Worm (Caenorhabditis elegans) whole organism, mixed stage, embryonic: ENCODE data around the gene F48G7.10.

Experiments used
- elt-1 ChIP-seq: sonication (generic microtip); optimal IDR thresholded peaks from 2 replicates; lab custom pipeline; 2017; ENCODE audit warnings: missing genetic modification characterization, mild to moderate bottlenecking, missing compliant biosample characterization, antibody characterized with exemption, moderate library complexity, borderline replicate concordance; ENCODE audit not compliant: insufficient read depth
- lsy-2 ChIP-seq: fragments of 150-350 bp; optimal IDR thresholded peaks from 2 replicates; lab custom pipeline; 2014; ENCODE audit warnings: missing biosample characterization, missing genetic modification characterization
- nhr-76 ChIP-seq: sonication (generic microtip); optimal IDR thresholded peaks from 2 replicates; lab custom pipeline; 2017; ENCODE audit warnings: missing biosample characterization, missing genetic modification characterization

DNA sequence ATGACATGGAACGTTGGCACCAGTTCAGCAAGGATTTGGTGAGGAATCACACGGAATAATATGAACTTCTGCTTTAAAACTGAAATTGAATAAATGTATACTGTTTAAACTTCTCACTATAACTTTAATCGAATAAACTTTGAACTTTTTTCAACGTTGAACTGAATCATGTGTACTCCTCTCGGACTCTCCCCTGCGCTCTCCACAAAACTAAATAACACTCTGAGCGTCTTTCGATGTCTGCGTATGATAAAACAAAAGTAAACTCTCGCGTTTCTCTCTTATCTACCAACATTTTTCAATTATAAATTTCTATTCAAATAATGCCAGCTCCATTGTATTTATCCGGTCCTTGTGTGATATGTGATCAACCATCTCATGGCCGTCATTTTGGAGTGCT lies 2.9 kb downstream of the F48G7.10 start:
- TF ChIP-seq lsy-2 = no peak
- TF ChIP-seq elt-1 (tag; lab: Kevin White, UChicago) = no peak
- no peak for TF ChIP-seq nhr-76 (tag; lab: Kevin White, UChicago)
